Fruit fly (Drosophila melanogaster) Kc167 (cell line): ENCODE data around the gene CG6621.

Experiments used
- Myc ChIP-seq: fragments of >200 bp; optimal IDR thresholded peaks from 2 replicates; lab custom pipeline; 2017; ENCODE audit warnings: missing external identifiers
- Sin3A ChIP-seq: fragments of >200 bp; optimal IDR thresholded peaks from 2 replicates; lab custom pipeline; 2018; ENCODE audit warnings: missing external identifiers
- insv ChIP-seq: fragments of >200 bp; optimal IDR thresholded peaks from 3 replicates; lab custom pipeline; 2018; ENCODE audit warnings: missing external identifiers
- psq ChIP-seq: fragments of >200 bp; optimal IDR thresholded peaks from 2 replicates; lab custom pipeline; 2017; ENCODE audit warnings: missing external identifiers
- ttk ChIP-seq: sonication (Bioruptor generic); optimal IDR thresholded peaks from 2 replicates; lab custom pipeline; 2017; ENCODE audit warnings: missing external identifiers

- TF ChIP-seq psq: no peak
- TF ChIP-seq insv (lab: Kevin White, UChicago): no peak
- TF ChIP-seq Myc (lab: Kevin White, UChicago): no peak
- no peak for TF ChIP-seq ttk
- TF ChIP-seq Sin3A: no peak
These were observed 24.8 kb downstream of the CG6621 start, which contains the start of the genes SelR and Tsp86D for dm6 chr3R:10868427-10868962.
